Worm (Caenorhabditis elegans): ENCODE measurements around the gene F35H8.4.

F35H8.4 gene

ce11 chrII:9521570-9521969 lies 38.3 kb downstream of the F35H8.4 start, which contains the start of gene sra-1:
Gene sra-1 (minus strand): TSS chrII:9521670.
- no peak for TF ChIP-seq hsf-1 (GFP tag; IDR thresholded peaks at IDR 0.05)
- no peak for TF ChIP-seq nhr-80 (tag; optimal IDR thresholded peaks at IDR 0.05)
- TF ChIP-seq aptf-3 (GFP tag; IDR thresholded peaks at IDR 0.05), result no peak
- TF ChIP-seq F22D6.2 (tag; optimal IDR thresholded peaks at IDR 0.05), result no peak
- TF ChIP-seq cebp-2 (GFP tag; IDR thresholded peaks at IDR 0.05), result no peak
- TF ChIP-seq ceh-91 (GFP tag; IDR thresholded peaks at IDR 0.05), result no peak
- no peak for TF ChIP-seq snpc-3.4 (tag; optimal IDR thresholded peaks at IDR 0.05)
- no peak for TF ChIP-seq dox-1 (GFP tag; IDR thresholded peaks at IDR 0.05)
- TF ChIP-seq ztf-3 (GFP tag; optimal IDR thresholded peaks at IDR 0.05), result no peak
- no peak for TF ChIP-seq ekl-4 (GFP tag; IDR thresholded peaks at IDR 0.05)
- TF ChIP-seq nhr-120 (GFP tag; IDR thresholded peaks at IDR 0.05), result no peak
- TF ChIP-seq F23B12.7 (tag; optimal IDR thresholded peaks at IDR 0.05; ENCODE audit: insufficient read depth), result no peak
- TF ChIP-seq ets-4 (GFP tag; optimal IDR thresholded peaks at IDR 0.05), result no peak
- TF ChIP-seq Y79H2A.3 (GFP tag; conservative IDR thresholded peaks at IDR 0.05), result no peak
- no peak for TF ChIP-seq mxl-1 (tag; optimal IDR thresholded peaks at IDR 0.05)
- no peak for TF ChIP-seq snpc-4 (GFP tag; optimal IDR thresholded peaks at IDR 0.05)
- no peak for TF ChIP-seq snpc-4 (tag; optimal IDR thresholded peaks at IDR 0.05)

ce11 chrII:9518781-9519180 lies 41.0 kb downstream of the F35H8.4 start, which contains the start of the genes sfxn-1.1 and AH6.3:
Gene sfxn-1.1 (minus strand): TSS chrII:9518881.
Gene AH6.3 (plus strand): TSS chrII:9519055.
- no peak for TF ChIP-seq bed-2 (GFP tag; IDR thresholded peaks at IDR 0.05)
- TF ChIP-seq dpff-1 (tag; optimal IDR thresholded peaks at IDR 0.05), result no peak
- TF ChIP-seq ekl-4 (GFP tag; IDR thresholded peaks at IDR 0.05), result no peak
- TF ChIP-seq T26A5.8 (tag; optimal IDR thresholded peaks at IDR 0.05), result no peak
- TF ChIP-seq xnd-1 (tag; optimal IDR thresholded peaks at IDR 0.05), result no peak
- no peak for TF ChIP-seq F57A8.1 (GFP tag; optimal IDR thresholded peaks at IDR 0.05)
- TF ChIP-seq ceh-100 (GFP tag; IDR thresholded peaks at IDR 0.05), result no peak
- TF ChIP-seq unc-130 (GFP tag; optimal IDR thresholded peaks at IDR 0.05), result no peak
- TF ChIP-seq fkh-3 (tag; optimal IDR thresholded peaks at IDR 0.05), result no peak
- TF ChIP-seq F23B12.7 (tag; optimal IDR thresholded peaks at IDR 0.05; ENCODE audit: insufficient read depth), result no peak
- no peak for TF ChIP-seq tbx-9 (tag; optimal IDR thresholded peaks at IDR 0.05; ENCODE audit: borderline replicate concordance)
- no peak for TF ChIP-seq mel-28 (tag; optimal IDR thresholded peaks at IDR 0.05; ENCODE audit: borderline replicate concordance)
- TF ChIP-seq F22D6.2 (tag; optimal IDR thresholded peaks at IDR 0.05), result no peak

ce11 chrII:9516836-9517235 lies 43.0 kb downstream of the F35H8.4 start, which contains the start of gene gcy-1:
Gene gcy-1 (minus strand): TSS chrII:9516936.
- TF ChIP-seq Y95B8A.8 (GFP tag; IDR thresholded peaks at IDR 0.05), result no peak
- TF ChIP-seq F33H1.4 (GFP tag; IDR thresholded peaks at IDR 0.05), result no peak
- no peak for TF ChIP-seq zfh-2 (GFP tag; conservative IDR thresholded peaks at IDR 0.05)
- no peak for TF ChIP-seq ztf-6 (GFP tag; IDR thresholded peaks at IDR 0.05)
